Fruit fly (Drosophila melanogaster) whole organism, prepupa: ENCODE measurements around the gene CG33299.
A peak's percentile ranks its signal among the peaks of the same experiment; 100 is the strongest.

ENCODE experiments used
- Blimp-1 ChIP-seq: fragments of 200-800 bp; sonication (Bioruptor generic); optimal IDR thresholded peaks from 3 replicates; lab custom pipeline; 2017; ENCODE audit warnings: missing biosample characterization, missing genetic modification characterization, mild to moderate bottlenecking, moderate library complexity, missing genetic modification reagents
- CG10669 ChIP-seq: fragments of 200-800 bp; sonication (Bioruptor generic); optimal IDR thresholded peaks from 3 replicates; lab custom pipeline; 2018; ENCODE audit warnings: missing biosample characterization, mild to moderate bottlenecking, missing genetic modification characterization, moderate library complexity
- CG11294 ChIP-seq: fragments of 200-800 bp; sonication (Bioruptor generic); IDR thresholded peaks from 2 replicates; pipeline ENCODE4 v1.3.6; 2022; ENCODE audit warnings: missing biosample characterization, missing genetic modification characterization
- CG15336 ChIP-seq: fragments of 200-800 bp; sonication (Bioruptor generic); IDR thresholded peaks from 2 replicates; pipeline ENCODE4 v1.3.6; 2022; ENCODE audit warnings: missing biosample characterization, missing genetic modification characterization
- CG1621 ChIP-seq: fragments of 200-800 bp; sonication (Bioruptor generic); optimal IDR thresholded peaks from 3 replicates; lab custom pipeline; 2018; ENCODE audit warnings: missing biosample characterization, mild to moderate bottlenecking, missing genetic modification characterization
- CG16779 ChIP-seq: fragments of 200-800 bp; sonication (Bioruptor generic); optimal IDR thresholded peaks from 3 replicates; lab custom pipeline; 2017; ENCODE audit warnings: missing biosample characterization, mild to moderate bottlenecking, missing genetic modification characterization
- CG31627 ChIP-seq: fragments of 200-800 bp; sonication (Bioruptor generic); optimal IDR thresholded peaks from 3 replicates; lab custom pipeline; 2016; ENCODE audit warnings: missing biosample characterization, missing genetic modification characterization
- CG32006 ChIP-seq: fragments of 200-800 bp; sonication (Bioruptor generic); optimal IDR thresholded peaks from 3 replicates; lab custom pipeline; 2017; ENCODE audit warnings: missing biosample characterization, mild to moderate bottlenecking, missing genetic modification characterization
- CG3919 ChIP-seq: fragments of 200-800 bp; sonication (Bioruptor generic); optimal IDR thresholded peaks from 3 replicates; lab custom pipeline; 2016; ENCODE audit warnings: missing biosample characterization, missing genetic modification characterization
- CG6163 ChIP-seq: fragments of 200-800 bp; sonication (Bioruptor generic); IDR thresholded peaks from 3 replicates; pipeline ENCODE4 v1.3.6; 2022; ENCODE audit warnings: missing biosample characterization, missing genetic modification characterization
- CG6276 ChIP-seq: fragments of 200-800 bp; sonication (Bioruptor generic); optimal IDR thresholded peaks from 2 replicates; lab custom pipeline; 2017; ENCODE audit warnings: missing biosample characterization, mild to moderate bottlenecking, missing genetic modification characterization
- CG6792 ChIP-seq: fragments of 200-800 bp; sonication (Bioruptor generic); optimal IDR thresholded peaks from 3 replicates; lab custom pipeline; 2016; ENCODE audit warnings: missing biosample characterization, missing genetic modification characterization
- CG6854 ChIP-seq: fragments of 200-800 bp; sonication (Bioruptor generic); optimal IDR thresholded peaks from 2 replicates; lab custom pipeline; 2017; ENCODE audit warnings: missing biosample characterization, mild to moderate bottlenecking, missing genetic modification characterization
- CG7368 ChIP-seq: fragments of 200-800 bp; sonication (Bioruptor generic); optimal IDR thresholded peaks from 3 replicates; lab custom pipeline; 2016; ENCODE audit warnings: missing biosample characterization, missing genetic modification characterization
- CG8119 ChIP-seq: fragments of 200-800 bp; sonication (Bioruptor generic); IDR thresholded peaks from 3 replicates; pipeline ENCODE4 v1.3.6; 2022; ENCODE audit warnings: missing biosample characterization, missing genetic modification characterization
- CG8319 ChIP-seq: fragments of 200-800 bp; sonication (Bioruptor generic); optimal IDR thresholded peaks from 3 replicates; lab custom pipeline; 2016; ENCODE audit warnings: missing biosample characterization, missing genetic modification characterization
- CG9139 ChIP-seq: fragments of 200-800 bp; sonication (Bioruptor generic); optimal IDR thresholded peaks from 3 replicates; lab custom pipeline; 2017; ENCODE audit warnings: missing biosample characterization, mild to moderate bottlenecking, missing genetic modification characterization
- Eip75B ChIP-seq: fragments of 200-800 bp; sonication (Bioruptor generic); optimal IDR thresholded peaks from 3 replicates; lab custom pipeline; 2016; ENCODE audit warnings: missing biosample characterization, missing genetic modification characterization
- Eip78C ChIP-seq: fragments of 200-800 bp; sonication (Bioruptor generic); peaks from one replicate; lab custom pipeline; 2016; ENCODE audit warnings: missing biosample characterization, missing genetic modification characterization
- Eip93F ChIP-seq: fragments of 200-800 bp; sonication (Bioruptor generic); optimal IDR thresholded peaks from 2 replicates; lab custom pipeline; 2016; ENCODE audit warnings: missing biosample characterization, mild to moderate bottlenecking, missing genetic modification characterization
- Ets96B ChIP-seq: fragments of 200-800 bp; optimal IDR thresholded peaks from 2 replicates; lab custom pipeline; 2019; ENCODE audit warnings: missing biosample characterization, mild to moderate bottlenecking, missing genetic modification characterization, moderate library complexity
- Gug ChIP-seq: fragments of 200-800 bp; sonication (Bioruptor generic); IDR thresholded peaks from 2 replicates; pipeline ENCODE4 v1.3.6; 2022; ENCODE audit warnings: missing biosample characterization, missing genetic modification characterization
- Hr39 ChIP-seq: fragments of 200-800 bp; sonication (Bioruptor generic); optimal IDR thresholded peaks from 2 replicates; lab custom pipeline; 2016; ENCODE audit warnings: missing biosample characterization, missing genetic modification characterization
- Hr4 ChIP-seq: fragments of 200-800 bp; sonication (Bioruptor generic); optimal IDR thresholded peaks from 3 replicates; lab custom pipeline; 2016; ENCODE audit warnings: missing biosample characterization, missing genetic modification characterization
- Lpt ChIP-seq: fragments of 200-800 bp; sonication (Bioruptor generic); optimal IDR thresholded peaks from 3 replicates; lab custom pipeline; 2016; ENCODE audit warnings: missing biosample characterization, missing genetic modification characterization
- Met ChIP-seq: fragments of 200-800 bp; sonication (Bioruptor generic); optimal IDR thresholded peaks from 3 replicates; lab custom pipeline; 2016; ENCODE audit warnings: missing biosample characterization, missing genetic modification characterization
- Smox ChIP-seq: fragments of 200-800 bp; sonication (Bioruptor generic); optimal IDR thresholded peaks from 3 replicates; lab custom pipeline; 2016; ENCODE audit warnings: missing biosample characterization, missing genetic modification characterization
- Sox102F ChIP-seq: fragments of 200-800 bp; sonication (Bioruptor generic); optimal IDR thresholded peaks from 2 replicates; lab custom pipeline; 2016; ENCODE audit warnings: missing biosample characterization, mild to moderate bottlenecking, missing genetic modification characterization
- Sox14 ChIP-seq: fragments of 200-800 bp; sonication (Bioruptor generic); optimal IDR thresholded peaks from 3 replicates; lab custom pipeline; 2016; ENCODE audit warnings: missing biosample characterization, missing genetic modification characterization
- Sox15 ChIP-seq: fragments of 200-800 bp; sonication (Bioruptor generic); optimal IDR thresholded peaks from 3 replicates; lab custom pipeline; 2016; ENCODE audit warnings: missing biosample characterization, missing genetic modification characterization
- dsx ChIP-seq: fragments of 200-800 bp; optimal IDR thresholded peaks from 3 replicates; lab custom pipeline; 2019; ENCODE audit warnings: missing biosample characterization, mild to moderate bottlenecking, missing genetic modification characterization, moderate library complexity; ENCODE audit not compliant: poor library complexity, severe bottlenecking
- eg ChIP-seq: fragments of 200-800 bp; sonication (Bioruptor generic); IDR thresholded peaks from 3 replicates; pipeline ENCODE4 v1.3.6; 2022; ENCODE audit warnings: missing biosample characterization, missing genetic modification characterization
- esn ChIP-seq: fragments of 200-800 bp; sonication (Bioruptor generic); optimal IDR thresholded peaks from 2 replicates; lab custom pipeline; 2016; ENCODE audit warnings: missing biosample characterization, mild to moderate bottlenecking, missing genetic modification characterization, moderate library complexity
- fd85E ChIP-seq: fragments of 200-800 bp; sonication (Bioruptor generic); optimal IDR thresholded peaks from 3 replicates; lab custom pipeline; 2016; ENCODE audit warnings: missing biosample characterization, missing genetic modification characterization
- fkh ChIP-seq: fragments of 200-800 bp; sonication (Bioruptor generic); optimal IDR thresholded peaks from 3 replicates; lab custom pipeline; 2017; ENCODE audit warnings: missing biosample characterization, mild to moderate bottlenecking, missing genetic modification characterization, moderate library complexity
- net ChIP-seq: fragments of 200-800 bp; sonication (Bioruptor generic); optimal IDR thresholded peaks from 3 replicates; lab custom pipeline; 2016; ENCODE audit warnings: missing biosample characterization, missing genetic modification characterization
- pdm3 ChIP-seq: fragments of 200-800 bp; sonication (Bioruptor generic); optimal IDR thresholded peaks from 3 replicates; lab custom pipeline; 2016; ENCODE audit warnings: missing biosample characterization, missing genetic modification characterization
- salr ChIP-seq, 2 experiments: fragments of 200-800 bp; sonication (Bioruptor generic); optimal IDR thresholded peaks; 3 replicates each; lab custom pipeline; 2016 to 2018; ENCODE audit warnings: missing biosample characterization in 2 of 2, missing genetic modification characterization in 2 of 2, mild to moderate bottlenecking in 1 of 2
- spab ChIP-seq: fragments of 200-800 bp; sonication (Bioruptor generic); optimal IDR thresholded peaks from 2 replicates; lab custom pipeline; 2017; ENCODE audit warnings: missing biosample characterization, mild to moderate bottlenecking, missing genetic modification characterization, missing genetic modification reagents
- ss ChIP-seq, 2 experiments: fragments of 200-800 bp; sonication (Bioruptor generic); optimal IDR thresholded peaks; 2 replicates in 1 of 2; 3 replicates in 1 of 2; lab custom pipeline; 2017 to 2018; ENCODE audit warnings: mild to moderate bottlenecking in 2 of 2, missing biosample characterization in 2 of 2, missing genetic modification characterization in 2 of 2, moderate library complexity in 1 of 2
- svp ChIP-seq: fragments of 200-800 bp; sonication (Bioruptor generic); peaks from one replicate; lab custom pipeline; 2016; ENCODE audit warnings: missing biosample characterization, missing genetic modification characterization
- topi ChIP-seq: fragments of 200-800 bp; sonication (Bioruptor generic); optimal IDR thresholded peaks from 3 replicates; lab custom pipeline; 2016; ENCODE audit warnings: missing biosample characterization, missing genetic modification characterization
- vri ChIP-seq: fragments of 200-800 bp; sonication (Bioruptor generic); optimal IDR thresholded peaks from 3 replicates; lab custom pipeline; 2016; ENCODE audit warnings: missing biosample characterization, mild to moderate bottlenecking, missing genetic modification characterization

Gene CG33299

dm6 chr2L:9613006-9613690 lies 43.3 kb upstream of the CG33299 start, which contains the start of gene Trx2:
Gene Trx2 (plus strand): TSS chr2L:9613166.
- no peak for TF ChIP-seq CG6792 (GFP tag; lab: Kevin White, UChicago)
- TF ChIP-seq CG15336, result peak; percentile 61
- no peak for TF ChIP-seq Gug (GFP tag; lab: Robert Waterston, UW)
- peak; percentile 54 for TF ChIP-seq CG1621 (tag; lab: Kevin White, UChicago)
- TF ChIP-seq Ets96B (tag; lab: Kevin White, UChicago), result no peak
- TF ChIP-seq salr (GFP tag; optimal IDR thresholded peaks at IDR 0.05; lab: Kevin White, UChicago), result peak in 1 of 2 experiments; percentile 5
- peak; percentile 82 for TF ChIP-seq svp
- TF ChIP-seq fd85E (GFP tag; lab: Kevin White, UChicago), result peak; percentile 27
- peak; percentile 56; the same call in 1 of the 3 replicates for TF ChIP-seq CG6163
- no peak for TF ChIP-seq Eip93F
- TF ChIP-seq CG10669 (GFP tag; lab: Kevin White, UChicago), result peak; percentile 13
- peak; percentile 6 for TF ChIP-seq Eip75B (GFP tag; lab: Kevin White, UChicago)
- TF ChIP-seq CG6276 (GFP tag; lab: Kevin White, UChicago), result peak; percentile 25
- peak; percentile 54 for TF ChIP-seq Sox102F (GFP tag; lab: Kevin White, UChicago)
- peak; percentile 15 for TF ChIP-seq dsx (GFP tag; lab: Kevin White, UChicago)
- peak; percentile 26 for TF ChIP-seq CG7368 (GFP tag; lab: Kevin White, UChicago)
- TF ChIP-seq Hr39 (GFP tag; lab: Kevin White, UChicago), result no peak
- peak; percentile 19 for TF ChIP-seq CG8319
- TF ChIP-seq Smox, result no peak
- peak; percentile 6; the same call in 1 of the 2 replicates for TF ChIP-seq CG11294
- TF ChIP-seq Met, result peak; percentile 10
- TF ChIP-seq vri (GFP tag; lab: Kevin White, UChicago), result peak; percentile 84
- TF ChIP-seq CG3919, result peak; percentile 26
- peak; percentile 21 for TF ChIP-seq topi (GFP tag; lab: Kevin White, UChicago)
- TF ChIP-seq eg (GFP tag; lab: Robert Waterston, UW), result peak; percentile 50; the same call in 2 of the 3 replicates
- peak; percentile 56 for TF ChIP-seq Lpt (GFP tag; lab: Kevin White, UChicago)
- peak; percentile 50 to 52 for TF ChIP-seq ss (GFP tag; optimal IDR thresholded peaks at IDR 0.05; lab: Kevin White, UChicago)
- peak; percentile 27 for TF ChIP-seq esn
- TF ChIP-seq Eip78C (GFP tag; lab: Kevin White, UChicago), result peak; percentile 75
- TF ChIP-seq net (GFP tag; lab: Kevin White, UChicago), result peak; percentile 55
- TF ChIP-seq Sox14 (GFP tag; lab: Kevin White, UChicago), result peak; percentile 4
- TF ChIP-seq CG9139, result peak; percentile 60
- TF ChIP-seq pdm3 (GFP tag; lab: Kevin White, UChicago), result no peak
- peak; percentile 69 for TF ChIP-seq CG6854
- TF ChIP-seq CG16779 (tag; lab: Kevin White, UChicago), result peak; percentile 73

- TF ChIP-seq Sox14 (GFP tag; lab: Kevin White, UChicago), result no peak
- TF ChIP-seq fkh (GFP tag; lab: Kevin White, UChicago), result peak; percentile 33
- TF ChIP-seq vri (GFP tag; lab: Kevin White, UChicago), result peak; percentile 49
- peak; percentile 63; the same call in 2 of the 3 replicates for TF ChIP-seq eg (GFP tag; lab: Robert Waterston, UW)
- TF ChIP-seq Hr4 (GFP tag; lab: Kevin White, UChicago), result no peak
- TF ChIP-seq CG32006 (GFP tag; lab: Kevin White, UChicago), result peak; percentile 18
- 0 out of 3 replicates have a peak, but pooled peaks have one; percentile 12 for TF ChIP-seq CG8119 (GFP tag; lab: Robert Waterston, UW)
- TF ChIP-seq Sox15 (GFP tag; lab: Kevin White, UChicago), result no peak
- TF ChIP-seq spab, result no peak
- peak; percentile 61 for TF ChIP-seq Eip78C (GFP tag; lab: Kevin White, UChicago)
- TF ChIP-seq net (GFP tag; lab: Kevin White, UChicago), result peak; percentile 29
- peak; percentile 76 for TF ChIP-seq dsx (GFP tag; lab: Kevin White, UChicago)
- TF ChIP-seq CG6792 (GFP tag; lab: Kevin White, UChicago), result no peak
- TF ChIP-seq CG10669 (GFP tag; lab: Kevin White, UChicago), result no peak
- no peak for TF ChIP-seq salr (GFP tag; optimal IDR thresholded peaks at IDR 0.05; lab: Kevin White, UChicago)
- no peak for TF ChIP-seq fd85E (GFP tag; lab: Kevin White, UChicago)
- no peak for TF ChIP-seq Blimp-1 (GFP tag; lab: Kevin White, UChicago)
- TF ChIP-seq CG31627 (GFP tag; lab: Kevin White, UChicago), result no peak
- TF ChIP-seq Hr39 (GFP tag; lab: Kevin White, UChicago), result no peak
- TF ChIP-seq CG11294, result peak; percentile 15; the same call in 1 of the 2 replicates
- peak; percentile 34; the same call in 1 of the 2 replicates for TF ChIP-seq CG15336
- no peak for TF ChIP-seq CG9139
Observed at dm6 chr2L:9613922-9614321, 42.5 kb upstream of the CG33299 start.
